Fruit fly (Drosophila melanogaster) whole organism, pupa: ENCODE data around the gene form3.

ENCODE experiments used
- CG32121 ChIP-seq: fragments of 200-800 bp; sonication (Bioruptor generic); IDR thresholded peaks from 2 replicates; pipeline ENCODE4 v1.3.6; 2022; ENCODE audit warnings: missing biosample characterization, missing genetic modification characterization
- gl ChIP-seq: fragments of 200-800 bp; sonication (Bioruptor generic); optimal IDR thresholded peaks from 2 replicates; lab custom pipeline; 2018; ENCODE audit warnings: missing biosample characterization, mild to moderate bottlenecking, missing genetic modification characterization

dm6 chr3L:7066014-7066413 is 28.6 kb upstream of the form3 start, which contains the start of gene CG14823:
- TF ChIP-seq gl (no peak), CG32121 (no peak)
